Worm (Caenorhabditis elegans) whole organism, L4/young adult: ENCODE data around the gene M02E1.3.

Experiments
- dao-5 ChIP-seq: sonication (generic microtip); optimal IDR thresholded peaks from 2 replicates; lab custom pipeline; 2016; ENCODE audit warnings: missing genotype, missing genetic modification characterization, moderate library complexity, missing compliant biosample characterization
- him-1 ChIP-seq: sonication (generic microtip); optimal IDR thresholded peaks from 2 replicates; lab custom pipeline; 2016; ENCODE audit warnings: missing genotype, missing genetic modification reagents, missing genetic modification characterization, missing compliant biosample characterization

DNA sequence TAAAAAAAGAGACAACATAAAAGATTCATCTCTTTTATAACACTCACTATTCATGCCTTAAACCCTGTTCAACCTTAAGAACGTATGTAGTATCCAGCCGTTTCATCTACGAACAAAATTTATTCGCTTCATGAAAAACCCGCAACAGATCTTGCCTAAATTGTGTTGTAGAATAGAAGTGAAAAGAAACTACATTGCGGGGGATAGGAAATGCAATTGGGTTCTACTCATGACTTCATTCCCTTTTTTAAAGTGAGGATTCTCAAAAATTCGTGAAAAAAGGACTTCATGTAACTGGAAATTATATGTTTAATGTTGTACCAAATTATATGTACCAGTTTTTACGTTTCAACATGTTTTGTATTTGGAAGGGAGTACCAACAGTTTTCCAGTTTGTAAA, 13.2 kb upstream of the M02E1.3 start:
- TF ChIP-seq dao-5 (tag; lab: Kevin White, UChicago) (no peak), him-1 (tag; lab: Kevin White, UChicago) (no peak)
